Fruit fly (Drosophila melanogaster) whole organism, embryonic: Measurements from ENCODE around the gene HP1b.

Experiments
- B-H2 ChIP-seq: fragments of 200-800 bp; sonication (Bioruptor generic); optimal IDR thresholded peaks from 2 replicates; lab custom pipeline; 2018; ENCODE audit warnings: missing biosample characterization, mild to moderate bottlenecking, missing genetic modification characterization
- Bdp1 ChIP-seq: fragments of 200-800 bp; sonication (Bioruptor generic); optimal IDR thresholded peaks from 3 replicates; lab custom pipeline; 2016; ENCODE audit warnings: missing biosample characterization, missing genetic modification characterization
- CG1024 ChIP-seq: fragments of 200-800 bp; sonication (Bioruptor generic); IDR thresholded peaks from 2 replicates; pipeline ENCODE4 v1.3.6; 2022; ENCODE audit warnings: missing biosample characterization, missing genetic modification characterization
- CG11398 ChIP-seq: fragments of 200-800 bp; sonication (Bioruptor generic); optimal IDR thresholded peaks from 2 replicates; lab custom pipeline; 2016; ENCODE audit warnings: missing biosample characterization, missing genetic modification characterization
- CG11560 ChIP-seq: fragments of 200-800 bp; sonication (Bioruptor generic); IDR thresholded peaks from 3 replicates; pipeline ENCODE4 v1.3.6; 2022; ENCODE audit warnings: missing biosample characterization, missing genetic modification characterization
- CG13624 ChIP-seq: fragments of 200-800 bp; sonication (Bioruptor generic); optimal IDR thresholded peaks from 2 replicates; lab custom pipeline; 2016; ENCODE audit warnings: missing biosample characterization, missing genetic modification characterization
- CG1602 ChIP-seq: fragments of 200-800 bp; sonication (Bioruptor generic); optimal IDR thresholded peaks from 3 replicates; lab custom pipeline; 2016; ENCODE audit warnings: missing biosample characterization, missing genetic modification characterization
- CG1647 ChIP-seq: fragments of 200-800 bp; sonication (Bioruptor generic); optimal IDR thresholded peaks from 3 replicates; lab custom pipeline; 2016; ENCODE audit warnings: missing biosample characterization, missing genetic modification characterization
- CG17186 ChIP-seq: fragments of 200-800 bp; sonication (Bioruptor generic); optimal IDR thresholded peaks from 3 replicates; lab custom pipeline; 2017; ENCODE audit warnings: missing biosample characterization, missing genetic modification reagents, missing genetic modification characterization
- CG17328 ChIP-seq: fragments of 200-800 bp; sonication (Bioruptor generic); IDR thresholded peaks from 2 replicates; pipeline ENCODE4 v1.3.6; 2022; ENCODE audit warnings: missing biosample characterization, missing genetic modification characterization
- CG17385 ChIP-seq: fragments of 200-800 bp; sonication (Bioruptor generic); optimal IDR thresholded peaks from 3 replicates; lab custom pipeline; 2018; ENCODE audit warnings: missing biosample characterization, mild to moderate bottlenecking, missing genetic modification characterization
- CG1792 ChIP-seq: fragments of 200-800 bp; sonication (Bioruptor generic); optimal IDR thresholded peaks from 2 replicates; lab custom pipeline; 2016; ENCODE audit warnings: missing biosample characterization, missing genetic modification characterization
- CG3065 ChIP-seq: fragments of 200-800 bp; sonication (Bioruptor generic); optimal IDR thresholded peaks from 2 replicates; lab custom pipeline; 2016; ENCODE audit warnings: missing biosample characterization, missing genetic modification characterization
- CG33213 ChIP-seq: fragments of 200-800 bp; sonication (Bioruptor generic); optimal IDR thresholded peaks from 3 replicates; lab custom pipeline; 2016; ENCODE audit warnings: missing biosample characterization, missing genetic modification characterization
- CG34376 ChIP-seq: fragments of 200-800 bp; sonication (Bioruptor generic); optimal IDR thresholded peaks from 2 replicates; lab custom pipeline; 2018; ENCODE audit warnings: missing biosample characterization, mild to moderate bottlenecking, missing genetic modification characterization
- CG4424 ChIP-seq: fragments of 200-800 bp; sonication (Bioruptor generic); optimal IDR thresholded peaks from 3 replicates; lab custom pipeline; 2016; ENCODE audit warnings: missing biosample characterization, missing genetic modification characterization
- CG4617 ChIP-seq: fragments of 200-800 bp; sonication (Bioruptor generic); optimal IDR thresholded peaks from 3 replicates; lab custom pipeline; 2016; ENCODE audit warnings: missing biosample characterization, missing genetic modification characterization, borderline replicate concordance
- CG6272 ChIP-seq: fragments of 200-800 bp; sonication (Bioruptor generic); IDR thresholded peaks from 2 replicates; pipeline ENCODE4 v1.3.6; 2022; ENCODE audit warnings: missing biosample characterization, missing genetic modification characterization
- CG7745 ChIP-seq: fragments of 200-800 bp; sonication (Bioruptor generic); optimal IDR thresholded peaks from 2 replicates; lab custom pipeline; 2018; ENCODE audit warnings: missing biosample characterization, mild to moderate bottlenecking, missing genetic modification characterization, moderate library complexity
- CG7987 ChIP-seq: fragments of 200-800 bp; sonication (Bioruptor generic); optimal IDR thresholded peaks from 2 replicates; lab custom pipeline; 2018; ENCODE audit warnings: missing biosample characterization, mild to moderate bottlenecking, missing genetic modification characterization, moderate library complexity
- CG9609 ChIP-seq: fragments of 200-800 bp; sonication (Bioruptor generic); optimal IDR thresholded peaks from 3 replicates; lab custom pipeline; 2016; ENCODE audit warnings: missing biosample characterization, missing genetic modification characterization
- CG9797 ChIP-seq: fragments of 200-800 bp; sonication (Bioruptor generic); optimal IDR thresholded peaks from 3 replicates; lab custom pipeline; 2018; ENCODE audit warnings: missing biosample characterization, mild to moderate bottlenecking, missing genetic modification characterization
- GATAe ChIP-seq: fragments of 200-800 bp; sonication (Bioruptor generic); conservative IDR thresholded peaks from 2 replicates; pipeline ENCODE4 v1.3.6; 2022; ENCODE audit warnings: missing biosample characterization, missing genetic modification characterization
- HHEX ChIP-seq: fragments of 200-800 bp; sonication (Bioruptor generic); optimal IDR thresholded peaks from 3 replicates; lab custom pipeline; 2017; ENCODE audit warnings: missing biosample characterization, mild to moderate bottlenecking, missing genetic modification characterization, missing genetic modification reagents
- Hr3 ChIP-seq: fragments of 200-800 bp; sonication (Bioruptor generic); optimal IDR thresholded peaks from 3 replicates; lab custom pipeline; 2016; ENCODE audit warnings: missing biosample characterization, missing genetic modification characterization
- Lim3 ChIP-seq: fragments of 200-800 bp; sonication (Bioruptor generic); IDR thresholded peaks from 2 replicates; pipeline ENCODE4 v1.3.6; 2022; ENCODE audit warnings: missing biosample characterization, missing genetic modification characterization
- Mad ChIP-seq: fragments of 200-800 bp; sonication (Bioruptor generic); optimal IDR thresholded peaks from 2 replicates; lab custom pipeline; 2016; ENCODE audit warnings: missing biosample characterization, missing genetic modification characterization
- NK7.1 ChIP-seq: fragments of 200-800 bp; sonication (Bioruptor generic); optimal IDR thresholded peaks from 3 replicates; lab custom pipeline; 2016; ENCODE audit warnings: missing biosample characterization, missing genetic modification characterization
- Nf-YA ChIP-seq: fragments of 200-800 bp; sonication (Bioruptor generic); IDR thresholded peaks from 2 replicates; pipeline ENCODE4 v1.3.6; 2022; ENCODE audit warnings: missing biosample characterization, missing genetic modification characterization
- Sin3A ChIP-seq: fragments of >200 bp; optimal IDR thresholded peaks from 2 replicates; lab custom pipeline; 2018
- Sry-β ChIP-seq: fragments of 200-800 bp; sonication (Bioruptor generic); optimal IDR thresholded peaks from 2 replicates; lab custom pipeline; 2018; ENCODE audit warnings: missing biosample characterization, mild to moderate bottlenecking, missing genetic modification characterization, moderate library complexity
- ato ChIP-seq: fragments of 200-800 bp; sonication (Bioruptor generic); IDR thresholded peaks from 2 replicates; pipeline ENCODE4 v1.3.6; 2022; ENCODE audit warnings: missing biosample characterization, missing genetic modification characterization; ENCODE audit not compliant: partially characterized antibody
- cas ChIP-seq: fragments of 200-800 bp; sonication (Bioruptor generic); IDR thresholded peaks from 2 replicates; pipeline ENCODE4 v1.3.6; 2022; ENCODE audit warnings: missing biosample characterization, missing genetic modification characterization
- cato ChIP-seq: fragments of 200-800 bp; sonication (Bioruptor generic); optimal IDR thresholded peaks from 2 replicates; lab custom pipeline; 2016; ENCODE audit warnings: missing biosample characterization, missing genetic modification characterization, borderline replicate concordance
- crol ChIP-seq: fragments of 200-800 bp; sonication (Bioruptor generic); IDR thresholded peaks from 2 replicates; pipeline ENCODE4 v1.3.6; 2022; ENCODE audit warnings: missing biosample characterization, missing genetic modification characterization
- cwo ChIP-seq: fragments of 200-800 bp; sonication (Bioruptor generic); optimal IDR thresholded peaks from 3 replicates; lab custom pipeline; 2017; ENCODE audit warnings: missing biosample characterization, missing genetic modification characterization, mild to moderate bottlenecking, moderate library complexity, missing genetic modification reagents
- exex ChIP-seq: fragments of 200-800 bp; sonication (Bioruptor generic); optimal IDR thresholded peaks from 4 replicates; lab custom pipeline; 2018; ENCODE audit warnings: missing biosample characterization, mild to moderate bottlenecking, missing genetic modification characterization, moderate library complexity
- fd64A ChIP-seq: fragments of 200-800 bp; sonication (Bioruptor generic); optimal IDR thresholded peaks from 3 replicates; lab custom pipeline; 2018; ENCODE audit warnings: missing biosample characterization, mild to moderate bottlenecking, missing genetic modification characterization
- grn ChIP-seq: fragments of 200-800 bp; sonication (Bioruptor generic); optimal IDR thresholded peaks from 3 replicates; lab custom pipeline; 2017; ENCODE audit warnings: missing biosample characterization, missing genetic modification characterization
- gt ChIP-seq: fragments of 200-800 bp; sonication (Bioruptor generic); IDR thresholded peaks from 2 replicates; pipeline ENCODE4 v1.3.6; 2022; ENCODE audit warnings: missing biosample characterization, missing genetic modification characterization
- jigr1 ChIP-seq: fragments of 200-800 bp; sonication (Bioruptor generic); IDR thresholded peaks from 3 replicates; pipeline ENCODE4 v1.3.6; 2022; ENCODE audit warnings: missing biosample characterization, missing genetic modification characterization
- ken ChIP-seq: fragments of 200-800 bp; sonication (Bioruptor generic); IDR thresholded peaks from 3 replicates; pipeline ENCODE4 v1.3.6; 2022; ENCODE audit warnings: missing biosample characterization, missing genetic modification characterization
- lola ChIP-seq, 3 experiments: fragments of >200 bp in 2 of 3; fragments of 200-800 bp in 1 of 3; sonication (Bioruptor generic) in 1 of 3; optimal IDR thresholded peaks; 2 replicates each; lab custom pipeline; 2017 to 2019; ENCODE audit warnings: missing biosample characterization in 3 of 3, missing genetic modification characterization in 3 of 3, mild to moderate bottlenecking in 1 of 3, moderate library complexity in 1 of 3
- luna ChIP-seq: fragments of 200-800 bp; sonication (Bioruptor generic); optimal IDR thresholded peaks from 2 replicates; lab custom pipeline; 2016; ENCODE audit warnings: missing biosample characterization, missing genetic modification characterization
- odd ChIP-seq: fragments of 200-800 bp; sonication (Bioruptor generic); optimal IDR thresholded peaks from 2 replicates; lab custom pipeline; 2017; ENCODE audit warnings: missing biosample characterization, mild to moderate bottlenecking, missing genetic modification characterization
- pzg ChIP-seq: fragments of 200-800 bp; sonication (Bioruptor generic); optimal IDR thresholded peaks from 3 replicates; lab custom pipeline; 2018; ENCODE audit warnings: missing biosample characterization, mild to moderate bottlenecking, missing genetic modification characterization, moderate library complexity
- ranshi ChIP-seq: fragments of 200-800 bp; sonication (Bioruptor generic); IDR thresholded peaks from 2 replicates; pipeline ENCODE4 v1.3.6; 2022; ENCODE audit warnings: missing biosample characterization, missing genetic modification characterization
- run ChIP-seq: fragments of 200-800 bp; sonication (Bioruptor generic); optimal IDR thresholded peaks from 3 replicates; lab custom pipeline; 2018; ENCODE audit warnings: missing biosample characterization, mild to moderate bottlenecking, missing genetic modification characterization
- sd ChIP-seq: fragments of 200-800 bp; sonication (Bioruptor generic); optimal IDR thresholded peaks from 3 replicates; lab custom pipeline; 2018; ENCODE audit warnings: missing biosample characterization, mild to moderate bottlenecking, missing genetic modification characterization, moderate library complexity
- sna ChIP-seq: fragments of 200-800 bp; sonication (Bioruptor generic); IDR thresholded peaks from 2 replicates; pipeline ENCODE4 v1.3.6; 2022; ENCODE audit warnings: missing biosample characterization, missing genetic modification characterization; ENCODE audit not compliant: partially characterized antibody
- stwl ChIP-seq: fragments of 200-800 bp; sonication (Bioruptor generic); optimal IDR thresholded peaks from 3 replicates; lab custom pipeline; 2018; ENCODE audit warnings: missing biosample characterization, mild to moderate bottlenecking, missing genetic modification characterization, moderate library complexity

The HP1b gene

dm6 chrX:9042457-9043045 lies 38.3 kb upstream of the HP1b start (continued):
- TF ChIP-seq B-H2: no peak
- TF ChIP-seq CG17385: peak; percentile 9
- no peak for TF ChIP-seq CG7745 (tag; lab: Kevin White, UChicago)
- TF ChIP-seq CG4424 (GFP tag; lab: Kevin White, UChicago): no peak
- no peak for TF ChIP-seq jigr1 (GFP tag; lab: Robert Waterston, UW)
- no peak for TF ChIP-seq Nf-YA (GFP tag; lab: Robert Waterston, UW)
- no peak for TF ChIP-seq GATAe (GFP tag; lab: Robert Waterston, UW)
- no peak for TF ChIP-seq luna (GFP tag; lab: Kevin White, UChicago)
- no peak for TF ChIP-seq pzg (GFP tag; lab: Kevin White, UChicago)
- no peak for TF ChIP-seq CG33213 (GFP tag; lab: Kevin White, UChicago)
- TF ChIP-seq CG34376: peak; percentile 5
- TF ChIP-seq Mad (GFP tag; lab: Kevin White, UChicago): no peak
- no peak for TF ChIP-seq Lim3 (GFP tag; lab: Robert Waterston, UW)
- 0 out of 2 replicates have a peak, but pooled peaks have one; percentile 9 for TF ChIP-seq CG17328 (GFP tag; lab: Robert Waterston, UW)
- no peak for TF ChIP-seq ranshi (GFP tag; lab: Robert Waterston, UW)
- no peak for TF ChIP-seq CG1024 (GFP tag; lab: Robert Waterston, UW)
- TF ChIP-seq CG9797 (GFP tag; lab: Kevin White, UChicago): no peak
- no peak for TF ChIP-seq Bdp1
- no peak for TF ChIP-seq cas (GFP tag; lab: Robert Waterston, UW)
- no peak for TF ChIP-seq CG13624
- no peak for TF ChIP-seq run (tag; lab: Kevin White, UChicago)
- TF ChIP-seq stwl (tag; lab: Kevin White, UChicago): no peak
- TF ChIP-seq exex (tag; lab: Kevin White, UChicago): no peak
- no peak for TF ChIP-seq cato (GFP tag; lab: Kevin White, UChicago)
- TF ChIP-seq CG4617 (GFP tag; lab: Kevin White, UChicago): no peak
- TF ChIP-seq sna (GFP tag; lab: Robert Waterston, UW): 0 out of 2 replicates have a peak, but pooled peaks have one; percentile 21
- no peak for TF ChIP-seq CG11560 (tag; lab: Robert Waterston, UW)
- no peak for TF ChIP-seq CG17186
- TF ChIP-seq cwo (GFP tag; lab: Kevin White, UChicago): no peak
- no peak for TF ChIP-seq CG1647 (GFP tag; lab: Kevin White, UChicago)
- no peak for TF ChIP-seq CG3065 (GFP tag; lab: Kevin White, UChicago)
- no peak for TF ChIP-seq CG1602 (GFP tag; lab: Kevin White, UChicago)
- TF ChIP-seq crol (GFP tag; lab: Robert Waterston, UW): peak; percentile 90
- no peak for TF ChIP-seq Sry-β
- TF ChIP-seq grn (GFP tag; lab: Kevin White, UChicago): no peak
- TF ChIP-seq fd64A: no peak
- TF ChIP-seq Hr3: peak; percentile 3
- no peak for TF ChIP-seq CG7987 (GFP tag; lab: Kevin White, UChicago)
- no peak for TF ChIP-seq ato (GFP tag; lab: Robert Waterston, UW)
- TF ChIP-seq CG6272 (GFP tag; lab: Robert Waterston, UW): no peak
- TF ChIP-seq sd (tag; lab: Kevin White, UChicago): peak; percentile 42
- no peak for TF ChIP-seq gt (GFP tag; lab: Robert Waterston, UW)
- no peak for TF ChIP-seq Sin3A
- no peak for TF ChIP-seq CG9609 (GFP tag; lab: Kevin White, UChicago)
- no peak for TF ChIP-seq odd (GFP tag; lab: Kevin White, UChicago)
- TF ChIP-seq CG1792 (GFP tag; lab: Kevin White, UChicago): no peak
- TF ChIP-seq CG11398 (GFP tag; lab: Kevin White, UChicago): no peak
- no peak for TF ChIP-seq ken
- no peak for TF ChIP-seq HHEX (GFP tag; lab: Kevin White, UChicago)
- no peak for TF ChIP-seq lola (GFP tag; optimal IDR thresholded peaks at IDR 0.05; lab: Kevin White, UChicago)
- TF ChIP-seq NK7.1 (GFP tag; lab: Kevin White, UChicago): no peak
